Worm (Caenorhabditis elegans) whole organism, L4 larva: Measurements from ENCODE around the gene C33A12.4.
A peak's percentile ranks its signal among the peaks of the same experiment; 100 is the strongest.

Experiments used
- F10B5.3 ChIP-seq: sonication (generic microtip); optimal IDR thresholded peaks from 2 replicates; lab custom pipeline; 2016; ENCODE audit warnings: mild to moderate bottlenecking, missing genetic modification characterization, missing compliant biosample characterization
- F26F4.8 ChIP-seq: fragments of 200-800 bp; sonication (Bioruptor generic); conservative IDR thresholded peaks from 2 replicates; pipeline ENCODE4 v1.3.6; 2022; ENCODE audit warnings: missing genetic modification characterization, missing compliant biosample characterization
- F37D6.2 ChIP-seq: sonication (generic microtip); optimal IDR thresholded peaks from 2 replicates; lab custom pipeline; 2016; ENCODE audit warnings: mild to moderate bottlenecking, missing genetic modification characterization, missing compliant biosample characterization
- F49E8.2 ChIP-seq: sonication (generic microtip); optimal IDR thresholded peaks from 2 replicates; lab custom pipeline; 2016; ENCODE audit warnings: missing compliant biosample characterization, mild to moderate bottlenecking, missing genetic modification characterization, borderline replicate concordance
- R02D3.7 ChIP-seq: fragments of 150-350 bp; sonication (generic microtip); optimal IDR thresholded peaks from 3 replicates; lab custom pipeline; 2014; ENCODE audit warnings: missing biosample characterization, missing genetic modification characterization
- T26A8.4 ChIP-seq: fragments of 200-800 bp; sonication (Bioruptor generic); IDR thresholded peaks from 2 replicates; pipeline ENCODE4 v1.3.6; 2022; ENCODE audit warnings: missing genetic modification characterization, missing compliant biosample characterization
- Y105C5A.15 ChIP-seq: fragments of 200-800 bp; sonication (Bioruptor generic); IDR thresholded peaks from 2 replicates; pipeline ENCODE4 v1.3.6; 2022; ENCODE audit warnings: missing genetic modification characterization, missing compliant biosample characterization
- ZK546.5 ChIP-seq, 2 experiments: sonication (generic microtip); optimal IDR thresholded peaks; 2 replicates each; lab custom pipeline; 2017; ENCODE audit warnings: missing biosample characterization in 2 of 2, missing genetic modification characterization in 2 of 2
- aha-1 ChIP-seq: fragments of 150-350 bp; peaks from one replicate; lab custom pipeline; 2014; ENCODE audit warnings: missing biosample characterization, missing genetic modification characterization
- arid-1 ChIP-seq: fragments of 200-800 bp; sonication (Bioruptor generic); conservative IDR thresholded peaks from 2 replicates; pipeline ENCODE4 v1.3.6; 2022; ENCODE audit warnings: missing genetic modification reagents, missing genetic modification characterization, missing compliant biosample characterization
- ceh-28 ChIP-seq: fragments of 150-350 bp; optimal IDR thresholded peaks from 2 replicates; lab custom pipeline; 2014; ENCODE audit warnings: missing biosample characterization, missing genetic modification reagents, missing genetic modification characterization
- ceh-44 ChIP-seq: fragments of 200-800 bp; sonication (Bioruptor generic); IDR thresholded peaks from 2 replicates; pipeline ENCODE4 v1.3.6; 2022; ENCODE audit warnings: missing genetic modification reagents, missing genetic modification characterization, missing compliant biosample characterization
- ceh-82 ChIP-seq: sonication (generic microtip); optimal IDR thresholded peaks from 2 replicates; lab custom pipeline; 2017; ENCODE audit warnings: missing biosample characterization, missing genetic modification characterization
- cey-2 ChIP-seq: sonication (generic microtip); optimal IDR thresholded peaks from 3 replicates; lab custom pipeline; 2017; ENCODE audit warnings: missing genetic modification characterization, mild to moderate bottlenecking, missing compliant biosample characterization, antibody characterized with exemption, borderline replicate concordance; ENCODE audit not compliant: insufficient read depth
- daf-12 ChIP-seq: fragments of 150-350 bp; optimal IDR thresholded peaks from 2 replicates; lab custom pipeline; 2014; ENCODE audit warnings: missing biosample characterization, missing genetic modification reagents, missing genetic modification characterization
- dmd-8 ChIP-seq: fragments of 200-800 bp; sonication (Bioruptor generic); IDR thresholded peaks from 2 replicates; pipeline ENCODE4 v1.3.6; 2022; ENCODE audit warnings: missing genetic modification characterization, missing compliant biosample characterization
- dpl-1 ChIP-seq: fragments of 150-350 bp; optimal IDR thresholded peaks from 2 replicates; lab custom pipeline; 2014; ENCODE audit warnings: missing biosample characterization, missing genetic modification reagents, missing genetic modification characterization
- duxl-1 ChIP-seq: sonication (generic microtip); optimal IDR thresholded peaks from 2 replicates; lab custom pipeline; 2016; ENCODE audit warnings: mild to moderate bottlenecking, missing genetic modification characterization, moderate library complexity, missing compliant biosample characterization; ENCODE audit not compliant: poor library complexity
- dve-1 ChIP-seq: sonication (generic microtip); optimal IDR thresholded peaks from 2 replicates; lab custom pipeline; 2017; ENCODE audit warnings: antibody characterized with exemption, mild to moderate bottlenecking, missing genetic modification characterization, missing compliant biosample characterization; ENCODE audit not compliant: insufficient read depth
- egl-27 ChIP-seq: sonication (generic microtip); optimal IDR thresholded peaks from 3 replicates; lab custom pipeline; 2017; ENCODE audit warnings: missing biosample characterization, missing genetic modification reagents, missing genetic modification characterization
- egl-43 ChIP-seq: fragments of 200-800 bp; sonication (Bioruptor generic); IDR thresholded peaks from 2 replicates; pipeline ENCODE4 v1.3.6; 2022; ENCODE audit warnings: missing genetic modification reagents, missing genetic modification characterization, missing compliant biosample characterization
- fkh-10 ChIP-seq: fragments of 150-350 bp; optimal IDR thresholded peaks from 2 replicates; lab custom pipeline; 2014; ENCODE audit warnings: missing biosample characterization, missing genetic modification reagents, missing genetic modification characterization
- hif-1 ChIP-seq, 2 experiments: sonication (generic microtip); optimal IDR thresholded peaks; 2 replicates each; lab custom pipeline; 2016 to 2017; ENCODE audit warnings: missing compliant biosample characterization in 2 of 2, missing genetic modification characterization in 2 of 2, missing genetic modification reagents in 2 of 2, missing genotype in 2 of 2, mild to moderate bottlenecking in 1 of 2
- lim-7 ChIP-seq: fragments of 200-800 bp; sonication (Bioruptor generic); IDR thresholded peaks from 2 replicates; pipeline ENCODE4 v1.3.6; 2022; ENCODE audit warnings: missing genetic modification characterization, missing compliant biosample characterization
- lin-1 ChIP-seq: fragments of 200-800 bp; sonication (Bioruptor generic); IDR thresholded peaks from 2 replicates; pipeline ENCODE4 v1.3.6; 2022; ENCODE audit warnings: missing genetic modification reagents, missing genetic modification characterization, missing compliant biosample characterization
- lin-13 ChIP-seq: fragments of 150-350 bp; optimal IDR thresholded peaks from 2 replicates; lab custom pipeline; 2014; ENCODE audit warnings: missing biosample characterization, missing genetic modification reagents, missing genetic modification characterization
- madf-9 ChIP-seq: fragments of 200-800 bp; sonication (Bioruptor generic); conservative IDR thresholded peaks from 2 replicates; pipeline ENCODE4 v1.3.6; 2022; ENCODE audit warnings: missing genetic modification reagents, missing genetic modification characterization, missing compliant biosample characterization
- mdl-1 ChIP-seq, 2 experiments: fragments of 150-350 bp in 1 of 2; sonication (generic microtip) in 1 of 2; optimal IDR thresholded peaks; 2 replicates each; lab custom pipeline; 2014 to 2017; ENCODE audit warnings: missing biosample characterization in 2 of 2, missing genetic modification characterization in 2 of 2
- mes-2 ChIP-seq: sonication (generic microtip); optimal IDR thresholded peaks from 2 replicates; lab custom pipeline; 2016; ENCODE audit warnings: missing genotype, mild to moderate bottlenecking, missing genetic modification characterization, missing compliant biosample characterization; ENCODE audit not compliant: poor library complexity, severe bottlenecking
- nhr-102 ChIP-seq: sonication (generic microtip); optimal IDR thresholded peaks from 2 replicates; lab custom pipeline; 2016; ENCODE audit warnings: mild to moderate bottlenecking, missing genetic modification characterization, moderate library complexity, missing compliant biosample characterization
- nhr-111 ChIP-seq: fragments of 200-800 bp; sonication (Bioruptor generic); optimal IDR thresholded peaks from 2 replicates; lab custom pipeline; 2018; ENCODE audit warnings: mild to moderate bottlenecking, missing genetic modification characterization, missing compliant biosample characterization
- nhr-237 ChIP-seq: sonication (generic microtip); optimal IDR thresholded peaks from 2 replicates; lab custom pipeline; 2017; ENCODE audit warnings: missing biosample characterization, missing genetic modification characterization
- nhr-28 ChIP-seq: fragments of 150-350 bp; optimal IDR thresholded peaks from 2 replicates; lab custom pipeline; 2014; ENCODE audit warnings: missing biosample characterization, missing genetic modification characterization
- nhr-41 ChIP-seq: fragments of 200-800 bp; sonication (Bioruptor generic); IDR thresholded peaks from 2 replicates; pipeline ENCODE4 v1.3.6; 2022; ENCODE audit warnings: missing genetic modification reagents, missing genetic modification characterization, missing compliant biosample characterization
- nhr-42 ChIP-seq: fragments of 200-800 bp; sonication (Bioruptor generic); IDR thresholded peaks from 2 replicates; pipeline ENCODE4 v1.3.6; 2022; ENCODE audit warnings: missing genetic modification characterization, missing compliant biosample characterization
- nhr-48 ChIP-seq: sonication (generic microtip); optimal IDR thresholded peaks from 2 replicates; lab custom pipeline; 2016; ENCODE audit warnings: mild to moderate bottlenecking, missing genetic modification characterization, missing compliant biosample characterization
- saeg-2 ChIP-seq: fragments of 200-800 bp; sonication (Bioruptor generic); IDR thresholded peaks from 2 replicates; pipeline ENCODE4 v1.3.6; 2022; ENCODE audit warnings: missing genetic modification reagents, missing genetic modification characterization, missing compliant biosample characterization
- sdz-12 ChIP-seq: fragments of 200-800 bp; sonication (Bioruptor generic); optimal IDR thresholded peaks from 2 replicates; lab custom pipeline; 2018; ENCODE audit warnings: mild to moderate bottlenecking, missing genetic modification characterization, missing compliant biosample characterization
- set-16 ChIP-seq: fragments of 200-800 bp; sonication (Bioruptor generic); IDR thresholded peaks from 2 replicates; pipeline ENCODE4 v1.3.6; 2022; ENCODE audit warnings: missing genetic modification reagents, missing genetic modification characterization, missing compliant biosample characterization
- spr-1 ChIP-seq: sonication (generic microtip); optimal IDR thresholded peaks from 2 replicates; lab custom pipeline; 2016; ENCODE audit warnings: mild to moderate bottlenecking, missing genetic modification characterization, missing compliant biosample characterization
- spr-3 ChIP-seq: fragments of 200-800 bp; sonication (Bioruptor generic); optimal IDR thresholded peaks from 2 replicates; lab custom pipeline; 2018; ENCODE audit warnings: mild to moderate bottlenecking, missing genetic modification characterization, missing compliant biosample characterization
- unc-62 ChIP-seq, 3 experiments: fragments of 150-350 bp in 1 of 3; sonication (generic microtip); optimal IDR thresholded peaks in 2 of 3; peaks in 1 of 3; 1 replicate in 1 of 3; 2 replicates in 2 of 3; lab custom pipeline; 2014 to 2017; ENCODE audit warnings: missing biosample characterization in 3 of 3, missing genetic modification characterization in 3 of 3, missing genetic modification reagents in 3 of 3, missing genotype in 1 of 3
- vab-7 ChIP-seq: fragments of 200-800 bp; sonication (Bioruptor generic); IDR thresholded peaks from 2 replicates; pipeline ENCODE4 v1.3.6; 2022; ENCODE audit warnings: missing genetic modification reagents, missing genetic modification characterization, missing compliant biosample characterization
- zag-1 ChIP-seq: fragments of 150-350 bp; optimal IDR thresholded peaks from 2 replicates; lab custom pipeline; 2014; ENCODE audit warnings: missing biosample characterization, missing genetic modification characterization
- zfp-2 ChIP-seq: sonication (generic microtip); optimal IDR thresholded peaks from 2 replicates; lab custom pipeline; 2016; ENCODE audit warnings: mild to moderate bottlenecking, missing genetic modification characterization, missing compliant biosample characterization
- zip-11 ChIP-seq: fragments of 200-800 bp; sonication (Bioruptor generic); IDR thresholded peaks from 2 replicates; pipeline ENCODE4 v1.3.6; 2022; ENCODE audit warnings: missing genetic modification characterization, missing compliant biosample characterization
- zip-2 ChIP-seq: fragments of 150-350 bp; optimal IDR thresholded peaks from 2 replicates; lab custom pipeline; 2014; ENCODE audit warnings: missing biosample characterization, missing genetic modification characterization

C33A12.4 gene

DNA sequence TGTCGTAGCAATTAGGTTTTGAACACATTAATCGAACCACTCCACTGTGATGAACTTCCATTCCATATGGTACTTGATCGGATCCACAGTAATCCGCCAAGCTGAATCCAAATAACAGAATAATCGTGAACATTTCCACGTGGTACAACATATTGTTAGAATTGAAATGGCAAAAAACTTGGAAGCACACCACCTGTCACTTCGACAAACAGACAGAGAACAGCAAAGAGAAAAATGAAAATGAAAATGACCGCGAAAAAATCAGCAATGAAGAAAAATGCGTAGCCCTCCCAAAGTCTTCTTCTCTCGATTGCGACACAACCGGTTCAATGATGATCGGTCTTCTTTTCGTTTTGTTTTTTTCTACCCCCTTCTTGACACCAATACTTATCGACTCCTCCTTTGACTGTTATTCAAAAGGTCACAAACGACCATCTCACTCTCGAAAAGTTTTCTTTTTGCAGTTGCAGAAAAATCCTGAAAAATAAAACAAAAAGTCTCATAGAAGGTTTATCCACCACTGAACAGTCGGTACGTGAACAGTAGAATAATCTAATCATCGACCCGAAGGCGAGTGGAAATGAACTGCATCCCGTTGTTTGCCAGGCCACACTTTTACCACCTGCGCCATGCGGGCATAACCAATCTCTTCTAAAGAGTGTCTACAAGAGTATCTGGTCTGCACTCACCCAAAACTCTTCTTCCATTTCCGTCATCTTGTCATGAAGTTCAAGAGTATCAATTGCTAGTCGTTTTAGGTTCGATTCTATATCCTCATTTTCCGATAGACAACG, 33.0 kb downstream of the C33A12.4 start, which contains the start of gene wrt-3 (continued):
- TF ChIP-seq dmd-8 (peak; percentile 99), set-16 (GFP tag; lab: Robert Waterston, UW) (no peak), F37D6.2 (tag; lab: Kevin White, UChicago) (no peak), nhr-42 (GFP tag; lab: Robert Waterston, UW) (peak; percentile 86), daf-12 (no peak), saeg-2 (no peak; the same call in 1 of the 2 replicates), zip-11 (GFP tag; lab: Robert Waterston, UW) (peak; percentile 79; the same call in 1 of the 2 replicates), lim-7 (GFP tag; lab: Robert Waterston, UW) (no peak; the same call in none of the 2 replicates), F49E8.2 (tag; lab: Kevin White, UChicago) (peak; percentile 42), lin-1 (GFP tag; lab: Robert Waterston, UW) (no peak; the same call in none of the 2 replicates), nhr-48 (peak; percentile 76), F26F4.8 (peak; percentile 93), nhr-28 (tag; lab: Kevin White, UChicago) (peak; percentile 13), hif-1 (tag; optimal IDR thresholded peaks at IDR 0.05; lab: Kevin White, UChicago) (no peak), cey-2 (no peak), ceh-44 (GFP tag; lab: Robert Waterston, UW) (peak; percentile 88; the same call in 1 of the 2 replicates), sdz-12 (GFP tag; lab: Kevin White, UChicago) (peak; percentile 93), ZK546.5 (tag; optimal IDR thresholded peaks at IDR 0.05; lab: Kevin White, UChicago) (no peak), egl-43 (GFP tag; lab: Robert Waterston, UW) (no peak), ceh-28 (tag; lab: Kevin White, UChicago) (no peak), R02D3.7 (tag; lab: Kevin White, UChicago) (peak; percentile 40), dpl-1 (GFP tag; lab: Kevin White, UChicago) (no peak), egl-27 (no peak), spr-3 (GFP tag; lab: Kevin White, UChicago) (peak; percentile 81), ceh-82 (tag; lab: Kevin White, UChicago) (no peak), zag-1 (tag; lab: Kevin White, UChicago) (no peak), duxl-1 (tag; lab: Kevin White, UChicago) (peak; percentile 91), arid-1 (GFP tag; lab: Robert Waterston, UW) (peak; percentile 93), vab-7 (no peak; the same call in 1 of the 2 replicates), nhr-102 (tag; lab: Kevin White, UChicago) (no peak), mes-2 (tag; lab: Kevin White, UChicago) (no peak), mdl-1 (tag; optimal IDR thresholded peaks at IDR 0.05; lab: Kevin White, UChicago) (no peak), fkh-10 (GFP tag; lab: Kevin White, UChicago) (no peak), nhr-111 (peak; percentile 94), aha-1 (tag; lab: Kevin White, UChicago) (peak; percentile 86), dve-1 (tag; lab: Kevin White, UChicago) (no peak), F10B5.3 (tag; lab: Kevin White, UChicago) (peak; percentile 64)

DNA sequence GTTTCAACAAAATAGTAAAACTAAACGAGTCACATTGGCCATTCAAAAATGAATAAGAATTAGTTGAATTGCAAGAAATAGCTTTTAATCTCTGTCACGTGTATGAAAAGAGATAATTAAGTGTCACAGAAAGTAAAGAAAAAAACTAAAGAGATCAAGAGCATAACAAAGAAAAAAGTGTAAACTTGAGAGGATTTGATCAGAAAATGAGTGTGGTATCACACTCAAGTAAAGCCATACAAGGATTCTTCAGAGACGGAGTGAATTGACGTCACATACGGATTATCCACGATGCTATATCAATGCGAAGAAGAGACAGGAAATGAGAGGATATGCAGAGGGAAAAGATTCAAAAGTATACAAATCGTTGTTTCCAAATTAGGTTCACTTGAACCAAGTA, 41.1 kb downstream of the C33A12.4 start:
- TF ChIP-seq aha-1 (tag; lab: Kevin White, UChicago), result no peak
- no peak for TF ChIP-seq T26A8.4
- TF ChIP-seq spr-1, result no peak
- TF ChIP-seq nhr-237 (tag; lab: Kevin White, UChicago), result no peak
- TF ChIP-seq F26F4.8, result no peak
- no peak for TF ChIP-seq nhr-41 (GFP tag; lab: Robert Waterston, UW)
- TF ChIP-seq Y105C5A.15, result no peak
- no peak for TF ChIP-seq lin-13 (GFP tag; lab: Kevin White, UChicago)
- TF ChIP-seq unc-62 (GFP tag; optimal IDR thresholded peaks at IDR 0.05 in 1 of 2; lab: Kevin White, UChicago), result no peak
- TF ChIP-seq unc-62 (tag; optimal IDR thresholded peaks at IDR 0.05; lab: Kevin White, UChicago), result no peak
- no peak for TF ChIP-seq zfp-2
- no peak for TF ChIP-seq lin-1 (GFP tag; lab: Robert Waterston, UW)
- no peak for TF ChIP-seq zip-2 (tag; lab: Kevin White, UChicago)
- TF ChIP-seq cey-2, result no peak
- no peak for TF ChIP-seq madf-9 (GFP tag; lab: Robert Waterston, UW)
- TF ChIP-seq egl-27, result no peak
